Worm (Caenorhabditis elegans) whole organism, late embryonic: ENCODE results near the gene zfp-1.

Experiments used
- C08G9.2 ChIP-seq: sonication (generic microtip); optimal IDR thresholded peaks from 2 replicates; lab custom pipeline; 2016; ENCODE audit warnings: mild to moderate bottlenecking, missing genetic modification characterization, moderate library complexity, missing compliant biosample characterization
- ceh-2 ChIP-seq: sonication (generic microtip); optimal IDR thresholded peaks from 2 replicates; lab custom pipeline; 2016; ENCODE audit warnings: missing genotype, missing genetic modification characterization, missing compliant biosample characterization
- ceh-30 ChIP-seq: fragments of 150-350 bp; optimal IDR thresholded peaks from 2 replicates; lab custom pipeline; 2014; ENCODE audit warnings: missing biosample characterization, missing genetic modification characterization
- ceh-6 ChIP-seq: fragments of 200-800 bp; sonication (Bioruptor generic); optimal IDR thresholded peaks from 2 replicates; lab custom pipeline; 2018; ENCODE audit warnings: mild to moderate bottlenecking, missing genetic modification characterization, missing compliant biosample characterization
- ceh-9 ChIP-seq: sonication (generic microtip); optimal IDR thresholded peaks from 2 replicates; lab custom pipeline; 2016; ENCODE audit warnings: mild to moderate bottlenecking, missing genetic modification characterization, inconsistent platforms, missing compliant biosample characterization
- dmd-4 ChIP-seq: sonication (generic microtip); optimal IDR thresholded peaks from 2 replicates; lab custom pipeline; 2016; ENCODE audit warnings: borderline replicate concordance, missing genetic modification characterization, missing compliant biosample characterization
- hlh-6 ChIP-seq: sonication (generic microtip); optimal IDR thresholded peaks from 2 replicates; lab custom pipeline; 2016; ENCODE audit warnings: missing genotype, missing genetic modification characterization, missing compliant biosample characterization
- nhr-11 ChIP-seq: fragments of 150-350 bp; optimal IDR thresholded peaks from 2 replicates; lab custom pipeline; 2014; ENCODE audit warnings: missing biosample characterization, missing genetic modification characterization
- rnt-1 ChIP-seq: sonication (generic microtip); optimal IDR thresholded peaks from 2 replicates; lab custom pipeline; 2016; ENCODE audit warnings: missing genetic modification characterization, missing compliant biosample characterization
- sdc-2 ChIP-seq: sonication (generic microtip); optimal IDR thresholded peaks from 2 replicates; lab custom pipeline; 2016; ENCODE audit warnings: missing genotype, missing genetic modification characterization, missing compliant biosample characterization
- tbx-2 ChIP-seq: sonication (generic microtip); optimal IDR thresholded peaks from 2 replicates; lab custom pipeline; 2016; ENCODE audit warnings: missing genetic modification characterization, missing compliant biosample characterization
- ttx-3 ChIP-seq: sonication (generic microtip); optimal IDR thresholded peaks from 2 replicates; lab custom pipeline; 2016; ENCODE audit warnings: missing genetic modification reagents, missing genetic modification characterization, missing compliant biosample characterization
- unc-42 ChIP-seq: sonication (generic microtip); optimal IDR thresholded peaks from 2 replicates; lab custom pipeline; 2016; ENCODE audit warnings: missing genotype, missing genetic modification characterization, missing compliant biosample characterization

- TF ChIP-seq rnt-1 (tag; lab: Kevin White, UChicago) (no peak), unc-42 (tag; lab: Kevin White, UChicago) (no peak), ceh-2 (no peak), hlh-6 (tag; lab: Kevin White, UChicago) (no peak), nhr-11 (tag; lab: Kevin White, UChicago) (no peak), C08G9.2 (no peak), dmd-4 (tag; lab: Kevin White, UChicago) (no peak), ttx-3 (no peak), sdc-2 (tag; lab: Kevin White, UChicago) (no peak), ceh-30 (tag; lab: Kevin White, UChicago) (no peak), ceh-6 (no peak), ceh-9 (no peak), tbx-2 (tag; lab: Kevin White, UChicago) (no peak)
These were observed 57.0 kb downstream of the zfp-1 start, which contains the start of gene F44E2.7 for ce11 chrIII:8848372-8848771.
